Fruit fly (Drosophila melanogaster): ENCODE measurements around the gene SmydA-8.

dm6 chrX:2254020-2254626 lies 40.5 kb upstream of the SmydA-8 start, which contains the start of gene CG3091:
- TF ChIP-seq Dek (tag; optimal IDR thresholded peaks at IDR 0.05) (no peak), gcm2 (GFP tag; optimal IDR thresholded peaks at IDR 0.05) (no peak), Dbx (GFP tag; IDR thresholded peaks at IDR 0.05) (no peak), Med (GFP tag) (peak; percentile 75), CG34422 (GFP tag; IDR thresholded peaks at IDR 0.05) (no peak), eyg (GFP tag; optimal IDR thresholded peaks at IDR 0.05) (no peak), CG4360 (GFP tag; IDR thresholded peaks at IDR 0.05) (no peak), CG10267 (tag; optimal IDR thresholded peaks at IDR 0.05) (no peak), Xbp1 (GFP tag; optimal IDR thresholded peaks at IDR 0.05) (no peak), pan (optimal IDR thresholded peaks at IDR 0.05) (no peak), pan (GFP tag; optimal IDR thresholded peaks at IDR 0.05 in 1 of 2, IDR thresholded peaks at IDR 0.05 in 1 of 2) (no peak), luna (GFP tag; optimal IDR thresholded peaks at IDR 0.05) (no peak)
